Worm (Caenorhabditis elegans) whole organism, mixed stage, embryonic: ENCODE data around the gene K06H7.8.

Source experiments
- M03D4.4 ChIP-seq: sonication (generic microtip); optimal IDR thresholded peaks from 2 replicates; lab custom pipeline; 2017; ENCODE audit warnings: mild to moderate bottlenecking, missing genetic modification characterization, missing compliant biosample characterization
- bed-3 ChIP-seq: fragments of 200-800 bp; sonication (Bioruptor generic); optimal IDR thresholded peaks from 3 replicates; lab custom pipeline; 2018; ENCODE audit warnings: mild to moderate bottlenecking, missing genetic modification characterization, moderate library complexity, missing compliant biosample characterization
- blmp-1 ChIP-seq: fragments of 150-350 bp; optimal IDR thresholded peaks from 2 replicates; lab custom pipeline; 2014; ENCODE audit warnings: missing biosample characterization, missing genetic modification characterization
- ceh-39 ChIP-seq: fragments of 150-350 bp; optimal IDR thresholded peaks from 2 replicates; lab custom pipeline; 2014; ENCODE audit warnings: missing biosample characterization, missing genetic modification characterization
- ceh-43 ChIP-seq: fragments of 200-800 bp; sonication (Bioruptor generic); optimal IDR thresholded peaks from 2 replicates; lab custom pipeline; 2018; ENCODE audit warnings: mild to moderate bottlenecking, missing genetic modification characterization, moderate library complexity, missing compliant biosample characterization
- ceh-83 ChIP-seq: fragments of 200-800 bp; sonication (Bioruptor generic); optimal IDR thresholded peaks from 2 replicates; lab custom pipeline; 2018; ENCODE audit warnings: mild to moderate bottlenecking, missing genetic modification characterization, missing compliant biosample characterization
- ces-1 ChIP-seq: fragments of 150-350 bp; optimal IDR thresholded peaks from 2 replicates; lab custom pipeline; 2014; ENCODE audit warnings: missing biosample characterization, missing genetic modification reagents, missing genetic modification characterization
- cnd-1 ChIP-seq: fragments of 200-800 bp; sonication (Bioruptor generic); optimal IDR thresholded peaks from 2 replicates; lab custom pipeline; 2018; ENCODE audit warnings: mild to moderate bottlenecking, missing genetic modification characterization, missing compliant biosample characterization
- drap-1 ChIP-seq: fragments of 200-800 bp; sonication (Bioruptor generic); optimal IDR thresholded peaks from 3 replicates; lab custom pipeline; 2018; ENCODE audit warnings: mild to moderate bottlenecking, missing genetic modification characterization, missing compliant biosample characterization
- elt-1 ChIP-seq: sonication (generic microtip); optimal IDR thresholded peaks from 2 replicates; lab custom pipeline; 2017; ENCODE audit warnings: missing genetic modification characterization, mild to moderate bottlenecking, missing compliant biosample characterization, antibody characterized with exemption, moderate library complexity, borderline replicate concordance; ENCODE audit not compliant: insufficient read depth
- elt-3 ChIP-seq: fragments of 150-350 bp; optimal IDR thresholded peaks from 2 replicates; lab custom pipeline; 2014; ENCODE audit warnings: missing biosample characterization, missing genetic modification characterization
- flh-1 ChIP-seq: fragments of 200-800 bp; sonication (Bioruptor generic); optimal IDR thresholded peaks from 2 replicates; lab custom pipeline; 2018; ENCODE audit warnings: mild to moderate bottlenecking, missing genetic modification characterization, moderate library complexity, missing compliant biosample characterization
- ham-2 ChIP-seq: fragments of 200-800 bp; sonication (Bioruptor generic); optimal IDR thresholded peaks from 2 replicates; lab custom pipeline; 2018; ENCODE audit warnings: mild to moderate bottlenecking, missing genetic modification characterization, missing compliant biosample characterization
- hlh-1 ChIP-seq: fragments of 150-350 bp; optimal IDR thresholded peaks from 2 replicates; lab custom pipeline; 2014; ENCODE audit warnings: missing biosample characterization, missing genetic modification reagents, missing genetic modification characterization
- lin-13 ChIP-seq: fragments of 150-350 bp; optimal IDR thresholded peaks from 2 replicates; lab custom pipeline; 2014; ENCODE audit warnings: missing biosample characterization, missing genetic modification characterization
- lin-32 ChIP-seq: fragments of 200-800 bp; sonication (Bioruptor generic); optimal IDR thresholded peaks from 2 replicates; lab custom pipeline; 2018; ENCODE audit warnings: mild to moderate bottlenecking, missing genetic modification characterization, missing compliant biosample characterization
- lsy-2 ChIP-seq: fragments of 150-350 bp; optimal IDR thresholded peaks from 2 replicates; lab custom pipeline; 2014; ENCODE audit warnings: missing biosample characterization, missing genetic modification characterization
- mab-5 ChIP-seq: fragments of 150-350 bp; optimal IDR thresholded peaks from 2 replicates; lab custom pipeline; 2014; ENCODE audit warnings: missing biosample characterization, missing genetic modification characterization
- mep-1 ChIP-seq: fragments of 150-350 bp; optimal IDR thresholded peaks from 2 replicates; lab custom pipeline; 2017; ENCODE audit warnings: missing biosample characterization, missing genetic modification reagents, missing genetic modification characterization, inconsistent platforms
- mls-2 ChIP-seq: sonication (generic microtip); optimal IDR thresholded peaks from 2 replicates; lab custom pipeline; 2016; ENCODE audit warnings: mild to moderate bottlenecking, missing genetic modification characterization, moderate library complexity, missing compliant biosample characterization
- nhr-12 ChIP-seq: fragments of 150-350 bp; optimal IDR thresholded peaks from 2 replicates; lab custom pipeline; 2014; ENCODE audit warnings: missing biosample characterization, missing genetic modification characterization
- nhr-2 ChIP-seq: fragments of 150-350 bp; optimal IDR thresholded peaks from 2 replicates; lab custom pipeline; 2014; ENCODE audit warnings: missing biosample characterization, missing genetic modification characterization
- nhr-237 ChIP-seq: fragments of 150-350 bp; optimal IDR thresholded peaks from 2 replicates; lab custom pipeline; 2014; ENCODE audit warnings: missing biosample characterization, missing genetic modification characterization
- nhr-28 ChIP-seq: fragments of 150-350 bp; optimal IDR thresholded peaks from 2 replicates; lab custom pipeline; 2014; ENCODE audit warnings: missing biosample characterization, missing genetic modification characterization
- nhr-76 ChIP-seq: sonication (generic microtip); optimal IDR thresholded peaks from 2 replicates; lab custom pipeline; 2017; ENCODE audit warnings: missing biosample characterization, missing genetic modification characterization
- pha-4 ChIP-seq: fragments of 150-350 bp; optimal IDR thresholded peaks from 2 replicates; lab custom pipeline; 2018; ENCODE audit warnings: missing biosample characterization, missing genetic modification reagents, missing genetic modification characterization
- sem-2 ChIP-seq: fragments of 200-800 bp; sonication (Bioruptor generic); optimal IDR thresholded peaks from 2 replicates; lab custom pipeline; 2018; ENCODE audit warnings: mild to moderate bottlenecking, missing genetic modification characterization, missing compliant biosample characterization
- snpc-4 ChIP-seq: fragments of 150-350 bp; optimal IDR thresholded peaks from 2 replicates; lab custom pipeline; 2014; ENCODE audit warnings: missing biosample characterization, missing genetic modification characterization
- sptf-1 ChIP-seq: sonication (generic microtip); optimal IDR thresholded peaks from 2 replicates; lab custom pipeline; 2017; ENCODE audit warnings: mild to moderate bottlenecking, missing genetic modification characterization, moderate library complexity, missing compliant biosample characterization
- tbx-8 ChIP-seq: fragments of 200-800 bp; sonication (Bioruptor generic); optimal IDR thresholded peaks from 2 replicates; lab custom pipeline; 2018; ENCODE audit warnings: mild to moderate bottlenecking, missing genetic modification characterization, moderate library complexity, missing compliant biosample characterization
- unc-120 ChIP-seq: sonication (generic microtip); optimal IDR thresholded peaks from 2 replicates; lab custom pipeline; 2017; ENCODE audit warnings: missing genetic modification characterization, missing compliant biosample characterization; ENCODE audit not compliant: poor library complexity, severe bottlenecking
- unc-39 ChIP-seq: fragments of 150-350 bp; optimal IDR thresholded peaks from 2 replicates; lab custom pipeline; 2014; ENCODE audit warnings: missing biosample characterization, missing genetic modification characterization
- unc-62 ChIP-seq: fragments of 150-350 bp; optimal IDR thresholded peaks from 2 replicates; lab custom pipeline; 2014; ENCODE audit warnings: missing biosample characterization, missing genetic modification reagents, missing genetic modification characterization
- zip-8 ChIP-seq: fragments of 150-350 bp; optimal IDR thresholded peaks from 2 replicates; lab custom pipeline; 2014; ENCODE audit warnings: missing biosample characterization, missing genetic modification characterization
- ztf-11 ChIP-seq: fragments of 150-350 bp; optimal IDR thresholded peaks from 2 replicates; lab custom pipeline; 2014; ENCODE audit warnings: missing biosample characterization, missing genetic modification characterization

The K06H7.8 gene

ce11 chrIII:8129195-8129594 lies 31.2 kb upstream of the K06H7.8 start:
- no peak for TF ChIP-seq drap-1
- no peak for TF ChIP-seq nhr-76 (tag; lab: Kevin White, UChicago)
- no peak for TF ChIP-seq unc-39 (tag; lab: Kevin White, UChicago)
- no peak for TF ChIP-seq mls-2 (tag; lab: Kevin White, UChicago)
- TF ChIP-seq nhr-28, result no peak
- no peak for TF ChIP-seq M03D4.4 (tag; lab: Kevin White, UChicago)
- TF ChIP-seq elt-1 (tag; lab: Kevin White, UChicago), result no peak
- TF ChIP-seq snpc-4, result no peak
- no peak for TF ChIP-seq blmp-1 (tag; lab: Kevin White, UChicago)
- no peak for TF ChIP-seq ces-1 (GFP tag; lab: Kevin White, UChicago)

ce11 chrIII:8126978-8127377 lies 29.0 kb upstream of the K06H7.8 start:
- TF ChIP-seq lin-13 (no peak), pha-4 (tag; lab: Kevin White, UChicago) (peak; percentile 15), zip-8 (tag; lab: Kevin White, UChicago) (no peak), nhr-237 (no peak), elt-1 (tag; lab: Kevin White, UChicago) (no peak), elt-3 (no peak), nhr-28 (no peak), ceh-83 (GFP tag; lab: Kevin White, UChicago) (no peak), ztf-11 (tag; lab: Kevin White, UChicago) (no peak), hlh-1 (tag; lab: Kevin White, UChicago) (no peak), unc-62 (GFP tag; lab: Kevin White, UChicago) (no peak), nhr-2 (no peak), mep-1 (tag; lab: Kevin White, UChicago) (no peak), tbx-8 (GFP tag; lab: Kevin White, UChicago) (no peak), snpc-4 (no peak), nhr-76 (tag; lab: Kevin White, UChicago) (no peak), ham-2 (GFP tag; lab: Kevin White, UChicago) (peak; percentile 48), flh-1 (no peak), mls-2 (tag; lab: Kevin White, UChicago) (no peak), lsy-2 (tag; lab: Kevin White, UChicago) (peak; percentile 24), drap-1 (peak; percentile 50), ceh-43 (GFP tag; lab: Kevin White, UChicago) (no peak), cnd-1 (tag; lab: Kevin White, UChicago) (peak; percentile 60), M03D4.4 (tag; lab: Kevin White, UChicago) (no peak), nhr-12 (tag; lab: Kevin White, UChicago) (no peak), sptf-1 (tag; lab: Kevin White, UChicago) (no peak), unc-120 (tag; lab: Kevin White, UChicago) (peak; percentile 25), blmp-1 (tag; lab: Kevin White, UChicago) (no peak), unc-39 (tag; lab: Kevin White, UChicago) (no peak), ceh-39 (tag; lab: Kevin White, UChicago) (no peak), ces-1 (GFP tag; lab: Kevin White, UChicago) (no peak), bed-3 (GFP tag; lab: Kevin White, UChicago) (no peak), mab-5 (tag; lab: Kevin White, UChicago) (no peak), sem-2 (GFP tag; lab: Kevin White, UChicago) (no peak), lin-32 (GFP tag; lab: Kevin White, UChicago) (no peak)

- no peak for TF ChIP-seq nhr-76 (tag; lab: Kevin White, UChicago)
- peak; percentile 43 for TF ChIP-seq nhr-2
- TF ChIP-seq pha-4 (tag; lab: Kevin White, UChicago), result peak; percentile 48
- no peak for TF ChIP-seq unc-39 (tag; lab: Kevin White, UChicago)
- TF ChIP-seq lsy-2 (tag; lab: Kevin White, UChicago), result peak; percentile 11
- TF ChIP-seq ceh-39 (tag; lab: Kevin White, UChicago), result no peak
- TF ChIP-seq nhr-12 (tag; lab: Kevin White, UChicago), result no peak
- TF ChIP-seq unc-120 (tag; lab: Kevin White, UChicago), result peak; percentile 90
- TF ChIP-seq tbx-8 (GFP tag; lab: Kevin White, UChicago), result no peak
- TF ChIP-seq unc-62 (GFP tag; lab: Kevin White, UChicago), result peak; percentile 58
- TF ChIP-seq ces-1 (GFP tag; lab: Kevin White, UChicago), result peak; percentile 70
- TF ChIP-seq, all 35 proteins: peak for 6
These were observed 27.2 kb upstream of the K06H7.8 start for ce11 chrIII:8125234-8125633.
